Worm (Caenorhabditis elegans) whole organism, L4 larva: Measurements from ENCODE around the gene sre-15.

Source experiments
- T20F7.1 ChIP-seq: fragments of 200-800 bp; sonication (Bioruptor generic); optimal IDR thresholded peaks from 2 replicates; lab custom pipeline; 2018; ENCODE audit warnings: mild to moderate bottlenecking, missing genetic modification characterization, missing compliant biosample characterization
- Y105C5A.15 ChIP-seq: fragments of 200-800 bp; sonication (Bioruptor generic); IDR thresholded peaks from 2 replicates; pipeline ENCODE4 v1.3.6; 2022; ENCODE audit warnings: missing genetic modification characterization, missing compliant biosample characterization
- ZK337.2 ChIP-seq: fragments of 200-800 bp; sonication (Bioruptor generic); IDR thresholded peaks from 2 replicates; pipeline ENCODE4 v1.3.6; 2022; ENCODE audit warnings: missing genetic modification reagents, missing genetic modification characterization, missing compliant biosample characterization
- aly-2 ChIP-seq: sonication (generic microtip); optimal IDR thresholded peaks from 2 replicates; lab custom pipeline; 2018; ENCODE audit warnings: missing biosample characterization, missing genetic modification characterization
- arid-1 ChIP-seq: fragments of 200-800 bp; sonication (Bioruptor generic); conservative IDR thresholded peaks from 2 replicates; pipeline ENCODE4 v1.3.6; 2022; ENCODE audit warnings: missing genetic modification reagents, missing genetic modification characterization, missing compliant biosample characterization
- cey-2 ChIP-seq: sonication (generic microtip); optimal IDR thresholded peaks from 3 replicates; lab custom pipeline; 2017; ENCODE audit warnings: missing genetic modification characterization, mild to moderate bottlenecking, missing compliant biosample characterization, antibody characterized with exemption, borderline replicate concordance; ENCODE audit not compliant: insufficient read depth
- daf-12 ChIP-seq: fragments of 150-350 bp; optimal IDR thresholded peaks from 2 replicates; lab custom pipeline; 2014; ENCODE audit warnings: missing biosample characterization, missing genetic modification reagents, missing genetic modification characterization
- daf-16 ChIP-seq, 3 experiments: sonication (generic microtip); optimal IDR thresholded peaks; 2 replicates each; lab custom pipeline; 2016 to 2017; ENCODE audit warnings: missing genetic modification characterization in 3 of 3, missing genetic modification reagents in 3 of 3, mild to moderate bottlenecking in 2 of 3, missing compliant biosample characterization in 2 of 3, missing biosample characterization in 1 of 3, moderate library complexity in 1 of 3
- dmd-6 ChIP-seq: fragments of 200-800 bp; sonication (Bioruptor generic); IDR thresholded peaks from 2 replicates; pipeline ENCODE4 v1.3.6; 2022; ENCODE audit warnings: missing genetic modification reagents, missing genetic modification characterization, missing compliant biosample characterization
- dpl-1 ChIP-seq: fragments of 150-350 bp; optimal IDR thresholded peaks from 2 replicates; lab custom pipeline; 2014; ENCODE audit warnings: missing biosample characterization, missing genetic modification reagents, missing genetic modification characterization
- duxl-1 ChIP-seq: sonication (generic microtip); optimal IDR thresholded peaks from 2 replicates; lab custom pipeline; 2016; ENCODE audit warnings: mild to moderate bottlenecking, missing genetic modification characterization, moderate library complexity, missing compliant biosample characterization; ENCODE audit not compliant: poor library complexity
- dve-1 ChIP-seq: sonication (generic microtip); optimal IDR thresholded peaks from 2 replicates; lab custom pipeline; 2017; ENCODE audit warnings: antibody characterized with exemption, mild to moderate bottlenecking, missing genetic modification characterization, missing compliant biosample characterization; ENCODE audit not compliant: insufficient read depth
- hif-1 ChIP-seq, 2 experiments: sonication (generic microtip); optimal IDR thresholded peaks; 2 replicates each; lab custom pipeline; 2016 to 2017; ENCODE audit warnings: missing compliant biosample characterization in 2 of 2, missing genetic modification characterization in 2 of 2, missing genetic modification reagents in 2 of 2, missing genotype in 2 of 2, mild to moderate bottlenecking in 1 of 2
- hlh-11 ChIP-seq: fragments of 200-800 bp; sonication (Bioruptor generic); optimal IDR thresholded peaks from 2 replicates; lab custom pipeline; 2018; ENCODE audit warnings: mild to moderate bottlenecking, missing genetic modification characterization, missing compliant biosample characterization
- hmg-1.1 ChIP-seq: fragments of 200-800 bp; sonication (Bioruptor generic); IDR thresholded peaks from 2 replicates; pipeline ENCODE4 v1.3.6; 2022; ENCODE audit warnings: missing genetic modification reagents, missing genetic modification characterization, missing compliant biosample characterization
- jun-1 ChIP-seq: fragments of 150-350 bp; optimal IDR thresholded peaks from 2 replicates; lab custom pipeline; 2014; ENCODE audit warnings: missing biosample characterization, missing genetic modification reagents, missing genetic modification characterization
- lsy-2 ChIP-seq, 2 experiments: fragments of 150-350 bp in 1 of 2; sonication (generic microtip) in 1 of 2; optimal IDR thresholded peaks; 2 replicates each; lab custom pipeline; 2014 to 2017; ENCODE audit warnings: missing biosample characterization in 2 of 2, missing genetic modification characterization in 2 of 2
- madf-5 ChIP-seq, 2 experiments: fragments of 200-800 bp; sonication (Bioruptor generic); IDR thresholded peaks; 2 replicates each; pipeline ENCODE4 v1.3.6; 2022; ENCODE audit warnings: missing compliant biosample characterization in 2 of 2, missing genetic modification characterization in 2 of 2
- mes-2 ChIP-seq: sonication (generic microtip); optimal IDR thresholded peaks from 2 replicates; lab custom pipeline; 2016; ENCODE audit warnings: missing genotype, mild to moderate bottlenecking, missing genetic modification characterization, missing compliant biosample characterization; ENCODE audit not compliant: poor library complexity, severe bottlenecking
- mxl-3 ChIP-seq: fragments of 200-800 bp; sonication (Bioruptor generic); optimal IDR thresholded peaks from 2 replicates; lab custom pipeline; 2018; ENCODE audit warnings: mild to moderate bottlenecking, missing genetic modification characterization, missing compliant biosample characterization
- nhr-111 ChIP-seq: fragments of 200-800 bp; sonication (Bioruptor generic); optimal IDR thresholded peaks from 2 replicates; lab custom pipeline; 2018; ENCODE audit warnings: mild to moderate bottlenecking, missing genetic modification characterization, missing compliant biosample characterization
- nhr-28 ChIP-seq: fragments of 150-350 bp; optimal IDR thresholded peaks from 2 replicates; lab custom pipeline; 2014; ENCODE audit warnings: missing biosample characterization, missing genetic modification characterization
- nhr-42 ChIP-seq: fragments of 200-800 bp; sonication (Bioruptor generic); IDR thresholded peaks from 2 replicates; pipeline ENCODE4 v1.3.6; 2022; ENCODE audit warnings: missing genetic modification characterization, missing compliant biosample characterization
- nhr-48 ChIP-seq: sonication (generic microtip); optimal IDR thresholded peaks from 2 replicates; lab custom pipeline; 2016; ENCODE audit warnings: mild to moderate bottlenecking, missing genetic modification characterization, missing compliant biosample characterization
- nhr-6 ChIP-seq: fragments of 150-350 bp; optimal IDR thresholded peaks from 2 replicates; lab custom pipeline; 2014; ENCODE audit warnings: missing biosample characterization, missing genetic modification characterization
- nhr-76 ChIP-seq: fragments of 150-350 bp; optimal IDR thresholded peaks from 2 replicates; lab custom pipeline; 2014; ENCODE audit warnings: missing biosample characterization, missing genetic modification characterization
- php-3 ChIP-seq: fragments of 200-800 bp; sonication (Bioruptor generic); IDR thresholded peaks from 2 replicates; pipeline ENCODE4 v1.3.6; 2022; ENCODE audit warnings: missing genetic modification reagents, missing genetic modification characterization, missing compliant biosample characterization
- rbr-2 ChIP-seq: sonication (generic microtip); optimal IDR thresholded peaks from 2 replicates; lab custom pipeline; 2016; ENCODE audit warnings: missing genotype, missing genetic modification characterization, missing compliant biosample characterization
- spr-1 ChIP-seq: sonication (generic microtip); optimal IDR thresholded peaks from 2 replicates; lab custom pipeline; 2016; ENCODE audit warnings: mild to moderate bottlenecking, missing genetic modification characterization, missing compliant biosample characterization
- tra-1 ChIP-seq: fragments of 200-800 bp; sonication (Bioruptor generic); IDR thresholded peaks from 2 replicates; pipeline ENCODE4 v1.3.6; 2022; ENCODE audit warnings: missing genetic modification reagents, missing genetic modification characterization, missing compliant biosample characterization
- unc-130 ChIP-seq: sonication (generic microtip); optimal IDR thresholded peaks from 2 replicates; lab custom pipeline; 2016; ENCODE audit warnings: missing genetic modification reagents, missing genetic modification characterization, missing compliant biosample characterization
- unc-39 ChIP-seq: sonication (generic microtip); optimal IDR thresholded peaks from 2 replicates; lab custom pipeline; 2017; ENCODE audit warnings: missing biosample characterization, missing genetic modification characterization
- unc-62 ChIP-seq, 3 experiments: fragments of 150-350 bp in 1 of 3; sonication (generic microtip); optimal IDR thresholded peaks in 2 of 3; peaks in 1 of 3; 1 replicate in 1 of 3; 2 replicates in 2 of 3; lab custom pipeline; 2014 to 2017; ENCODE audit warnings: missing biosample characterization in 3 of 3, missing genetic modification characterization in 3 of 3, missing genetic modification reagents in 3 of 3, missing genotype in 1 of 3
- ztf-7 ChIP-seq: fragments of 150-350 bp; optimal IDR thresholded peaks from 2 replicates; lab custom pipeline; 2014; ENCODE audit warnings: missing biosample characterization, missing genetic modification characterization

sre-15 gene

ce11 chrIV:12282873-12283272, 38.3 kb upstream of the sre-15 start, which contains the start of gene hpo-12:
hpo-12 (plus strand) TSS chrIV:12283173.
- TF ChIP-seq unc-62 (GFP tag; optimal IDR thresholded peaks at IDR 0.05 in 1 of 2; lab: Kevin White, UChicago): peak in 1 of 2 experiments; percentile 44
- TF ChIP-seq unc-62 (tag; optimal IDR thresholded peaks at IDR 0.05; lab: Kevin White, UChicago): no peak
- TF ChIP-seq T20F7.1 (GFP tag; lab: Kevin White, UChicago): no peak
- TF ChIP-seq nhr-76 (tag; lab: Kevin White, UChicago): no peak

DNA sequence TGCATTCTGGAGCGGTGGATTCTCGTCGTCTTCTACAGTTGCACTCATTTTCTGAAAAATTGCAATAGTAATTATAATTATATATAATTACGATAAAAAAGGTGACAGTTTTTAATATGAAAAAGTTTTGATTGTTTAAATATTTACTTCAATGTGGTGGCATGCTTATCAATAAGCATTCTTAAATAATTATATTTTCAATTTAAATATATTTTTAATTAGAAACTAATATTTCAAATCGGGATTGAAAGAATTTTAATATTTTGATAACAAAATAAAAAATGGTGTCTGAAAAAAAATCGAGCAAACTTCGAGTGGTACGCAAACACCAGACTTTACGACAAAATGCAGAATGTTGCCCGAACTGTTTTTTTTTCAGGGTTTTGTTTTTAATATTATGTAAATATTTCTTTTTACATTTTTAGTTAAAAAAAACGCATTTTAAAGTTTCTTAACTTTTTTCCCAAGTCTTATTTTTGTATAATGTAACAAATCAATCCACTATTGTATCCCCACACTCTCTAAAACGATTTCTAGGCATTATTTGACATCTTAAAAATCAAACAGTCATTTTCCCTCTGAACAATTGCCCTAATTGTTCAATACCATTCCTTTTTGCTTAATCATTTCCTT, 37.7 kb upstream of the sre-15 start, which contains the start of the genes C42C1.12 and C42C1.19:
TSS of gene C42C1.12 (minus strand) at position 51 of the 633 bp plus-strand sequence.
TSS of gene C42C1.19 (plus strand) at position 583 of the 633 bp plus-strand sequence.
- TF ChIP-seq arid-1 (GFP tag; lab: Robert Waterston, UW) (no peak), hlh-11 (tag; lab: Kevin White, UChicago) (no peak), dve-1 (tag; lab: Kevin White, UChicago) (peak; percentile 7), ztf-7 (tag; lab: Kevin White, UChicago) (peak; percentile 73), lsy-2 (tag; optimal IDR thresholded peaks at IDR 0.05; lab: Kevin White, UChicago) (peak in 1 of 2 experiments; percentile 73), dpl-1 (GFP tag; lab: Kevin White, UChicago) (peak; percentile 53), mxl-3 (GFP tag; lab: Kevin White, UChicago) (no peak), cey-2 (no peak), Y105C5A.15 (GFP tag; lab: Robert Waterston, UW) (no peak), daf-16 (GFP tag; optimal IDR thresholded peaks at IDR 0.05; lab: Kevin White, UChicago) (no peak), daf-16 (tag; optimal IDR thresholded peaks at IDR 0.05; lab: Kevin White, UChicago) (no peak), mes-2 (tag; lab: Kevin White, UChicago) (peak; percentile 45), nhr-28 (tag; lab: Kevin White, UChicago) (no peak), duxl-1 (tag; lab: Kevin White, UChicago) (no peak), nhr-48 (tag; lab: Kevin White, UChicago) (no peak), nhr-6 (tag; lab: Kevin White, UChicago) (no peak), ZK337.2 (GFP tag; lab: Robert Waterston, UW) (no peak), madf-5 (GFP tag; IDR thresholded peaks at IDR 0.05; lab: Robert Waterston, UW) (no peak), php-3 (GFP tag; lab: Robert Waterston, UW) (no peak), rbr-2 (no peak), nhr-76 (tag; lab: Kevin White, UChicago) (no peak), tra-1 (GFP tag; lab: Robert Waterston, UW) (no peak), jun-1 (tag; lab: Kevin White, UChicago) (no peak)

DNA sequence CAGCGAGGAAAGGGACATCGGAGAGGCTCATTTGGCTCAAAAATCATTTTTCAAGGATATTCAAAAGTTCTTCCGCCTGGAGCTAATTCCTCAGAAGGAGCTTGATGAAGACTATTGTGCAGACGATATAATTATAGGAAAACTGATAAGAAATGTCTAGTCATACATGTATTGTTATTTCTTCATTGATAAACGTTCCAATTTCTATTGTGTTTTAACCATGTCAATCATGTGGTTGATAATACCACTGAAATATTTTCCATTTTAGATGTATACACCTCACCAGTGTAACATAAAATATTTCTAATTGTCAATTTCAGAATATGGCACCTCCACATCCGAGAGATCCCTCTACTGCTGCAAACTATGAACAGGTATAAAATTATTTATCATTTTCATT, 34.7 kb upstream of the sre-15 start, which contains the start of gene ltah-1.1:
TSS of gene ltah-1.1 (plus strand) at position 283 of the 400 bp plus-strand sequence.
- TF ChIP-seq dmd-6 (GFP tag; lab: Robert Waterston, UW): peak; percentile 42; the same call in 1 of the 2 replicates
- TF ChIP-seq daf-16 (GFP tag; optimal IDR thresholded peaks at IDR 0.05; lab: Kevin White, UChicago): no peak
- TF ChIP-seq daf-16 (tag; optimal IDR thresholded peaks at IDR 0.05; lab: Kevin White, UChicago): peak; percentile 16
- TF ChIP-seq nhr-28 (tag; lab: Kevin White, UChicago): peak; percentile 20
- peak; percentile 27 for TF ChIP-seq dve-1 (tag; lab: Kevin White, UChicago)
- no peak for TF ChIP-seq hif-1 (tag; optimal IDR thresholded peaks at IDR 0.05; lab: Kevin White, UChicago)
- TF ChIP-seq spr-1 (tag; lab: Kevin White, UChicago): no peak
- TF ChIP-seq hlh-11 (tag; lab: Kevin White, UChicago): peak; percentile 2

DNA sequence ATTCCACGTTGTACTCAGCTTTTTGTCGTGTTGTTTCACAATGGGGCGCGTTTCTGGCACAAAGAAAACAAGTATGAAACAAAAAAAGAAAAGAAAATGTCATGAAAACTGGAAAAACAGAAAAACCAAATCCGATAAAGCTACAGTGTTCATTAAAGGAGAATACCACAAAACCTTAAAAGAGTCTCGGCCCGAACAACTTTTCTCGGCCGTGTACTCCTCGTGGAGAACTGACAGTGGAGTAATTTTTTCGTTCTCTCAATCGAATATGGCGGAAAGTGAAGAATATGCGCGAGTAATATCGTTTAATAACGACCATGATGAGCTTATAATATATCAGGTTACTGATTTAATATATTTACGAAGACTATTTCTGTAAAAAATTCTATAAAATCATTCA, 33.9 kb upstream of the sre-15 start, which contains the start of the genes tag-335 and vkmt-1:
TSS of gene tag-335 (minus strand) at position 88 of the 400 bp plus-strand sequence.
TSS of gene vkmt-1 (plus strand) at position 219 of the 400 bp plus-strand sequence.
- no peak for TF ChIP-seq hmg-1.1
- TF ChIP-seq daf-12: no peak
- no peak for TF ChIP-seq nhr-42 (GFP tag; lab: Robert Waterston, UW)
- no peak for TF ChIP-seq jun-1 (tag; lab: Kevin White, UChicago)
- TF ChIP-seq hif-1 (tag; optimal IDR thresholded peaks at IDR 0.05; lab: Kevin White, UChicago): peak in 1 of 2 experiments; percentile 11
- no peak for TF ChIP-seq nhr-111
- TF ChIP-seq mes-2 (tag; lab: Kevin White, UChicago): peak; percentile 88
- TF ChIP-seq unc-130 (GFP tag; lab: Kevin White, UChicago): peak; percentile 50
- TF ChIP-seq nhr-6 (tag; lab: Kevin White, UChicago): peak; percentile 20
- no peak for TF ChIP-seq arid-1 (GFP tag; lab: Robert Waterston, UW)
- TF ChIP-seq aly-2 (tag; lab: Kevin White, UChicago): no peak
- TF ChIP-seq lsy-2 (tag; optimal IDR thresholded peaks at IDR 0.05; lab: Kevin White, UChicago): peak in 1 of 2 experiments; percentile 72
- peak in 1 of 2 experiments; percentile 84 for TF ChIP-seq unc-62 (GFP tag; optimal IDR thresholded peaks at IDR 0.05 in 1 of 2; lab: Kevin White, UChicago)
- no peak for TF ChIP-seq unc-62 (tag; optimal IDR thresholded peaks at IDR 0.05; lab: Kevin White, UChicago)
- TF ChIP-seq unc-39 (tag; lab: Kevin White, UChicago): no peak
